Fruit fly (Drosophila melanogaster) whole organism, embryonic: Measurements from ENCODE around the gene CG18265.
A peak's percentile ranks its signal among the peaks of the same experiment; 100 is the strongest.

Experiments used
- B-H2 ChIP-seq: fragments of 200-800 bp; sonication (Bioruptor generic); optimal IDR thresholded peaks from 2 replicates; lab custom pipeline; 2018; ENCODE audit warnings: missing biosample characterization, mild to moderate bottlenecking, missing genetic modification characterization
- Bdp1 ChIP-seq: fragments of 200-800 bp; sonication (Bioruptor generic); optimal IDR thresholded peaks from 3 replicates; lab custom pipeline; 2016; ENCODE audit warnings: missing biosample characterization, missing genetic modification characterization
- CG13424 ChIP-seq: fragments of 200-800 bp; sonication (Bioruptor generic); optimal IDR thresholded peaks from 2 replicates; lab custom pipeline; 2019; ENCODE audit warnings: missing biosample characterization, mild to moderate bottlenecking, missing genetic modification characterization, moderate library complexity
- CG15011 ChIP-seq: fragments of 200-800 bp; sonication (Bioruptor generic); optimal IDR thresholded peaks from 3 replicates; lab custom pipeline; 2018; ENCODE audit warnings: missing biosample characterization, mild to moderate bottlenecking, missing genetic modification characterization
- CG1603 ChIP-seq: fragments of 200-800 bp; sonication (Bioruptor generic); optimal IDR thresholded peaks from 2 replicates; lab custom pipeline; 2019; ENCODE audit warnings: missing biosample characterization, mild to moderate bottlenecking, missing genetic modification characterization, moderate library complexity
- CG17359 ChIP-seq: fragments of 200-800 bp; sonication (Bioruptor generic); optimal IDR thresholded peaks from 3 replicates; lab custom pipeline; 2018; ENCODE audit warnings: missing biosample characterization, mild to moderate bottlenecking, missing genetic modification characterization, moderate library complexity
- CG17361 ChIP-seq: fragments of 200-800 bp; sonication (Bioruptor generic); IDR thresholded peaks from 3 replicates; pipeline ENCODE4 v1.3.6; 2022; ENCODE audit warnings: missing biosample characterization, missing genetic modification characterization
- CG18599 ChIP-seq: fragments of 200-800 bp; sonication (Bioruptor generic); optimal IDR thresholded peaks from 3 replicates; lab custom pipeline; 2017; ENCODE audit warnings: missing biosample characterization, missing genetic modification characterization, mild to moderate bottlenecking, moderate library complexity, missing genetic modification reagents
- CG30403 ChIP-seq: fragments of 200-800 bp; sonication (Bioruptor generic); optimal IDR thresholded peaks from 3 replicates; lab custom pipeline; 2016; ENCODE audit warnings: missing biosample characterization, missing genetic modification characterization
- CG33213 ChIP-seq: fragments of 200-800 bp; sonication (Bioruptor generic); optimal IDR thresholded peaks from 3 replicates; lab custom pipeline; 2016; ENCODE audit warnings: missing biosample characterization, missing genetic modification characterization
- CG42726 ChIP-seq: fragments of 200-800 bp; sonication (Bioruptor generic); IDR thresholded peaks from 2 replicates; pipeline ENCODE4 v1.3.6; 2022; ENCODE audit warnings: missing biosample characterization, missing genetic modification characterization; ENCODE audit not compliant: partially characterized antibody
- CG4328 ChIP-seq: fragments of 200-800 bp; sonication (Bioruptor generic); optimal IDR thresholded peaks from 3 replicates; lab custom pipeline; 2017; ENCODE audit warnings: missing biosample characterization, missing genetic modification reagents, missing genetic modification characterization
- CG43689 ChIP-seq: fragments of 200-800 bp; sonication (Bioruptor generic); IDR thresholded peaks from 2 replicates; pipeline ENCODE4 v1.3.6; 2022; ENCODE audit warnings: missing biosample characterization, missing genetic modification characterization
- CG4404 ChIP-seq: fragments of 200-800 bp; sonication (Bioruptor generic); IDR thresholded peaks from 2 replicates; pipeline ENCODE4 v1.3.6; 2022; ENCODE audit warnings: missing biosample characterization, missing genetic modification characterization
- CG6854 ChIP-seq: fragments of 200-800 bp; sonication (Bioruptor generic); optimal IDR thresholded peaks from 3 replicates; lab custom pipeline; 2017; ENCODE audit warnings: missing biosample characterization, mild to moderate bottlenecking, missing genetic modification characterization
- CG7786 ChIP-seq: fragments of 200-800 bp; sonication (Bioruptor generic); optimal IDR thresholded peaks from 2 replicates; lab custom pipeline; 2016; ENCODE audit warnings: missing biosample characterization, missing genetic modification characterization
- CG7928 ChIP-seq: fragments of 200-800 bp; sonication (Bioruptor generic); optimal IDR thresholded peaks from 2 replicates; lab custom pipeline; 2017; ENCODE audit warnings: missing biosample characterization, mild to moderate bottlenecking, missing genetic modification characterization
- CG9876 ChIP-seq: fragments of 200-800 bp; sonication (Bioruptor generic); optimal IDR thresholded peaks from 2 replicates; lab custom pipeline; 2016; ENCODE audit warnings: missing biosample characterization, missing genetic modification characterization
- CTCF ChIP-seq: fragments of 200-800 bp; sonication (Bioruptor generic); optimal IDR thresholded peaks from 2 replicates; lab custom pipeline; 2017; ENCODE audit warnings: missing biosample characterization, mild to moderate bottlenecking, missing genetic modification characterization, moderate library complexity
- CoRest ChIP-seq: fragments of 200-800 bp; sonication (Bioruptor generic); optimal IDR thresholded peaks from 3 replicates; lab custom pipeline; 2018; ENCODE audit warnings: missing biosample characterization, mild to moderate bottlenecking, missing genetic modification characterization, moderate library complexity
- Dll ChIP-seq: fragments of 200-800 bp; sonication (Bioruptor generic); IDR thresholded peaks from 4 replicates; pipeline ENCODE4 v1.3.6; 2022; ENCODE audit warnings: missing biosample characterization, missing genetic modification characterization; ENCODE audit not compliant: partially characterized antibody
- Dp ChIP-seq: fragments of 200-800 bp; sonication (Bioruptor generic); optimal IDR thresholded peaks from 2 replicates; lab custom pipeline; 2018; ENCODE audit warnings: missing biosample characterization, mild to moderate bottlenecking, missing genetic modification characterization, moderate library complexity
- HLH54F ChIP-seq: fragments of 200-800 bp; sonication (Bioruptor generic); optimal IDR thresholded peaks from 3 replicates; lab custom pipeline; 2016; ENCODE audit warnings: missing biosample characterization, missing genetic modification characterization
- Hr3 ChIP-seq: fragments of 200-800 bp; sonication (Bioruptor generic); optimal IDR thresholded peaks from 3 replicates; lab custom pipeline; 2016; ENCODE audit warnings: missing biosample characterization, missing genetic modification characterization
- Med ChIP-seq: fragments of 200-800 bp; sonication (Bioruptor generic); peaks from one replicate; lab custom pipeline; 2016; ENCODE audit warnings: missing biosample characterization, missing genetic modification characterization, mild to moderate bottlenecking, inconsistent platforms, moderate library complexity
- NC2β ChIP-seq: fragments of 200-800 bp; sonication (Bioruptor generic); optimal IDR thresholded peaks from 2 replicates; lab custom pipeline; 2016; ENCODE audit warnings: missing biosample characterization, missing genetic modification characterization
- PHDP ChIP-seq: fragments of 200-800 bp; sonication (Bioruptor generic); optimal IDR thresholded peaks from 3 replicates; lab custom pipeline; 2018; ENCODE audit warnings: missing biosample characterization, mild to moderate bottlenecking, missing genetic modification characterization, moderate library complexity
- Rfx ChIP-seq: fragments of 200-800 bp; sonication (Bioruptor generic); IDR thresholded peaks from 2 replicates; pipeline ENCODE4 v1.3.6; 2022; ENCODE audit warnings: missing biosample characterization, missing genetic modification characterization
- Sry-δ ChIP-seq: fragments of 200-800 bp; sonication (Bioruptor generic); optimal IDR thresholded peaks from 2 replicates; lab custom pipeline; 2016; ENCODE audit warnings: missing biosample characterization, missing genetic modification characterization
- Stat92E ChIP-seq, 3 experiments: fragments of >200 bp in 2 of 3; fragments of 200-800 bp in 1 of 3; sonication (Bioruptor generic) in 1 of 3; optimal IDR thresholded peaks; 2 replicates each; lab custom pipeline; 2017 to 2019; ENCODE audit warnings: missing biosample characterization in 3 of 3, missing genetic modification characterization in 3 of 3, mild to moderate bottlenecking in 1 of 3, moderate library complexity in 1 of 3
- Xbp1 ChIP-seq: fragments of 200-800 bp; sonication (Bioruptor generic); optimal IDR thresholded peaks from 3 replicates; lab custom pipeline; 2016; ENCODE audit warnings: missing biosample characterization, mild to moderate bottlenecking, missing genetic modification characterization
- YL-1 ChIP-seq: fragments of 200-800 bp; sonication (Bioruptor generic); optimal IDR thresholded peaks from 3 replicates; lab custom pipeline; 2017; ENCODE audit warnings: missing biosample characterization, mild to moderate bottlenecking, missing genetic modification characterization
- cas ChIP-seq: fragments of 200-800 bp; sonication (Bioruptor generic); IDR thresholded peaks from 2 replicates; pipeline ENCODE4 v1.3.6; 2022; ENCODE audit warnings: missing biosample characterization, missing genetic modification characterization
- corto ChIP-seq: fragments of 200-800 bp; sonication (Bioruptor generic); optimal IDR thresholded peaks from 2 replicates; lab custom pipeline; 2016; ENCODE audit warnings: missing biosample characterization, mild to moderate bottlenecking, missing genetic modification characterization, moderate library complexity
- crol ChIP-seq: fragments of 200-800 bp; sonication (Bioruptor generic); IDR thresholded peaks from 2 replicates; pipeline ENCODE4 v1.3.6; 2022; ENCODE audit warnings: missing biosample characterization, missing genetic modification characterization
- cwo ChIP-seq: fragments of 200-800 bp; sonication (Bioruptor generic); optimal IDR thresholded peaks from 3 replicates; lab custom pipeline; 2017; ENCODE audit warnings: missing biosample characterization, missing genetic modification characterization, mild to moderate bottlenecking, moderate library complexity, missing genetic modification reagents
- ind ChIP-seq: fragments of 200-800 bp; sonication (Bioruptor generic); optimal IDR thresholded peaks from 3 replicates; lab custom pipeline; 2016; ENCODE audit warnings: missing biosample characterization, missing genetic modification characterization
- jigr1 ChIP-seq: fragments of 200-800 bp; sonication (Bioruptor generic); IDR thresholded peaks from 3 replicates; pipeline ENCODE4 v1.3.6; 2022; ENCODE audit warnings: missing biosample characterization, missing genetic modification characterization
- lbe ChIP-seq: fragments of 200-800 bp; sonication (Bioruptor generic); optimal IDR thresholded peaks from 2 replicates; lab custom pipeline; 2016; ENCODE audit warnings: missing biosample characterization, mild to moderate bottlenecking, missing genetic modification characterization
- lilli ChIP-seq: fragments of 200-800 bp; sonication (Bioruptor generic); optimal IDR thresholded peaks from 3 replicates; lab custom pipeline; 2016; ENCODE audit warnings: missing biosample characterization, missing genetic modification characterization
- maf-S ChIP-seq: fragments of 200-800 bp; sonication (Bioruptor generic); optimal IDR thresholded peaks from 2 replicates; lab custom pipeline; 2016; ENCODE audit warnings: missing biosample characterization, missing genetic modification characterization
- nmo ChIP-seq: fragments of 200-800 bp; sonication (Bioruptor generic); optimal IDR thresholded peaks from 2 replicates; lab custom pipeline; 2018; ENCODE audit warnings: missing biosample characterization, mild to moderate bottlenecking, missing genetic modification characterization, moderate library complexity
- pb ChIP-seq: fragments of 200-800 bp; sonication (Bioruptor generic); optimal IDR thresholded peaks from 3 replicates; lab custom pipeline; 2016; ENCODE audit warnings: missing biosample characterization, missing genetic modification characterization
- peb ChIP-seq: fragments of 200-800 bp; sonication (Bioruptor generic); IDR thresholded peaks from 2 replicates; pipeline ENCODE4 v1.3.6; 2022; ENCODE audit warnings: missing biosample characterization, missing genetic modification characterization
- pita ChIP-seq: fragments of 200-800 bp; sonication (Bioruptor generic); optimal IDR thresholded peaks from 2 replicates; lab custom pipeline; 2017; ENCODE audit warnings: missing biosample characterization, mild to moderate bottlenecking, missing genetic modification characterization
- pnt ChIP-seq: fragments of 200-800 bp; sonication (Bioruptor generic); optimal IDR thresholded peaks from 3 replicates; lab custom pipeline; 2016; ENCODE audit warnings: missing biosample characterization, missing genetic modification characterization
- row ChIP-seq: fragments of 200-800 bp; sonication (Bioruptor generic); IDR thresholded peaks from 3 replicates; pipeline ENCODE4 v1.3.6; 2022; ENCODE audit warnings: missing biosample characterization, missing genetic modification characterization
- scrt ChIP-seq: fragments of 200-800 bp; sonication (Bioruptor generic); optimal IDR thresholded peaks from 2 replicates; lab custom pipeline; 2018; ENCODE audit warnings: missing biosample characterization, mild to moderate bottlenecking, missing genetic modification characterization, moderate library complexity
- sr ChIP-seq: fragments of 200-800 bp; sonication (Bioruptor generic); IDR thresholded peaks from 3 replicates; pipeline ENCODE4 v1.3.6; 2022; ENCODE audit warnings: missing biosample characterization, missing genetic modification characterization
- usp ChIP-seq: fragments of >200 bp; optimal IDR thresholded peaks from 2 replicates; lab custom pipeline; 2017; ENCODE audit warnings: missing biosample characterization, missing genetic modification characterization
- vvl ChIP-seq: fragments of 200-800 bp; sonication (Bioruptor generic); IDR thresholded peaks from 2 replicates; pipeline ENCODE4 v1.3.6; 2022; ENCODE audit warnings: missing biosample characterization, missing genetic modification characterization

CG18265 gene

dm6 chr3L:17475979-17476393, 36.8 kb downstream of the CG18265 start, which contains the start of gene CG34250 (continued):
- peak; percentile 47; the same call in 1 of the 3 replicates for TF ChIP-seq row (GFP tag; lab: Robert Waterston, UW)
- peak; percentile 36 for TF ChIP-seq CG13424 (tag; lab: Kevin White, UChicago)
- TF ChIP-seq Dp (GFP tag; lab: Kevin White, UChicago): peak; percentile 35
- peak; percentile 25 for TF ChIP-seq CG7786 (GFP tag; lab: Kevin White, UChicago)
- no peak for TF ChIP-seq usp (GFP tag; lab: Kevin White, UChicago)
- TF ChIP-seq jigr1 (GFP tag; lab: Robert Waterston, UW): no peak
- peak; percentile 47 for TF ChIP-seq Xbp1 (GFP tag; lab: Kevin White, UChicago)
- peak; percentile 90 for TF ChIP-seq Dll (GFP tag; lab: Robert Waterston, UW)
- TF ChIP-seq Hr3 (GFP tag; lab: Kevin White, UChicago): peak; percentile 15
- peak; percentile 26 for TF ChIP-seq PHDP
- peak; percentile 5 for TF ChIP-seq maf-S (GFP tag; lab: Kevin White, UChicago)
- TF ChIP-seq vvl (GFP tag; lab: Robert Waterston, UW): no peak
- no peak for TF ChIP-seq sr (GFP tag; lab: Robert Waterston, UW)
- peak; percentile 44 for TF ChIP-seq ind (GFP tag; lab: Kevin White, UChicago)
- TF ChIP-seq pb: no peak
- TF ChIP-seq crol (GFP tag; lab: Robert Waterston, UW): no peak
- TF ChIP-seq pnt (GFP tag; lab: Kevin White, UChicago): no peak
- no peak for TF ChIP-seq peb
- no peak for TF ChIP-seq CG43689 (GFP tag; lab: Robert Waterston, UW)
- TF ChIP-seq YL-1 (GFP tag; lab: Kevin White, UChicago): peak; percentile 75
- TF ChIP-seq Rfx (GFP tag; lab: Robert Waterston, UW): peak; percentile 61; the same call in 1 of the 2 replicates
- no peak for TF ChIP-seq cwo
- no peak for TF ChIP-seq CG4404 (GFP tag; lab: Robert Waterston, UW)
- 0 out of 2 replicates have a peak, but pooled peaks have one; percentile 33 for TF ChIP-seq CG42726 (GFP tag; lab: Robert Waterston, UW)
- peak; percentile 9 for TF ChIP-seq CG17359 (tag; lab: Kevin White, UChicago)
- peak; percentile 32 for TF ChIP-seq CG30403 (GFP tag; lab: Kevin White, UChicago)
- TF ChIP-seq B-H2 (GFP tag; lab: Kevin White, UChicago): peak; percentile 60
- peak; percentile 31 for TF ChIP-seq HLH54F
- no peak for TF ChIP-seq NC2β (GFP tag; lab: Kevin White, UChicago)
- TF ChIP-seq CG17361 (GFP tag; lab: Robert Waterston, UW): peak; percentile 48; the same call in 2 of the 3 replicates
- no peak for TF ChIP-seq CG15011 (GFP tag; lab: Kevin White, UChicago)
- TF ChIP-seq CG33213 (GFP tag; lab: Kevin White, UChicago): no peak
- peak; percentile 64 for TF ChIP-seq lilli (GFP tag; lab: Kevin White, UChicago)
- TF ChIP-seq CG9876 (GFP tag; lab: Kevin White, UChicago): peak; percentile 31
- TF ChIP-seq CG1603 (tag; lab: Kevin White, UChicago): peak; percentile 25
- TF ChIP-seq Bdp1: peak; percentile 11
- TF ChIP-seq nmo: peak; percentile 70
- TF ChIP-seq pita (GFP tag; lab: Kevin White, UChicago): peak; percentile 71
- no peak for TF ChIP-seq CG6854
- TF ChIP-seq cas (GFP tag; lab: Robert Waterston, UW): no peak
- TF ChIP-seq Stat92E (GFP tag; optimal IDR thresholded peaks at IDR 0.05; lab: Kevin White, UChicago): peak in 1 of 3 experiments; percentile 72
- peak; percentile 66 for TF ChIP-seq CTCF (GFP tag; lab: Kevin White, UChicago)
- peak; percentile 3 for TF ChIP-seq CG4328 (GFP tag; lab: Kevin White, UChicago)
- TF ChIP-seq Med: peak; percentile 67
- peak; percentile 46 for TF ChIP-seq CoRest
- TF ChIP-seq scrt: peak; percentile 8
- TF ChIP-seq CG7928 (GFP tag; lab: Kevin White, UChicago): peak; percentile 54
- peak; percentile 90 for TF ChIP-seq Sry-δ
- peak; percentile 67 for TF ChIP-seq lbe (GFP tag; lab: Kevin White, UChicago)
- peak; percentile 51 for TF ChIP-seq corto
- TF ChIP-seq CG18599 (GFP tag; lab: Kevin White, UChicago): peak; percentile 26
